Fruit fly (Drosophila melanogaster) S2 (cell line): ENCODE data around the gene Hmu.

Experiments used
- CG8478 ChIP-seq: fragments of >200 bp; optimal IDR thresholded peaks from 2 replicates; lab custom pipeline; 2018
- CTCF ChIP-seq, 2 experiments: fragments of >200 bp; optimal IDR thresholded peaks; 2 replicates each; lab custom pipeline; 2018

DNA sequence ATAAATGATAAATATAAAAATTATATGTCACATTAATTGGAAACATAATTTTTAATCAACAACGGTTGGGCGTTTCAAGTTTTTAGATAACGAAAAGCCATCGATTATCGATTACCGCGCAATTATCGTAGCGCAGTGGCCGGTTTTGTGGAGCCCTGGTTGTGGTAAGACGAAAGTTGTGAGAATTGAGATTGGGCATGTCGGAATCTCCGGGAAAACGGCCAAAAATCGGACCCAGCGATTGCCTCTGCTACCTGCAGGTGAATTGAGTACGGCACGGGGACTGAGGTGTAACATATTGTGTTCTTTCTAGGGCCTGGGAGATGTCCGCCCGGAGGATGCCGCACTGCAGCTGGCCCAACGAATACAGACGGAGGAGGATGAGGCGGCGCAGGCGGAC, 4.9 kb upstream of the Hmu start, which contains the start of gene CG3368:
- TF ChIP-seq CG8478 (lab: Kevin White, UChicago) = no peak
- TF ChIP-seq CTCF (optimal IDR thresholded peaks at IDR 0.05; lab: Kevin White, UChicago) = no peak
